Fruit fly (Drosophila melanogaster) whole organism, embryonic: ENCODE measurements around the gene CG17349.

Experiments used
- CG10147 ChIP-seq: fragments of 200-800 bp; sonication (Bioruptor generic); optimal IDR thresholded peaks from 2 replicates; lab custom pipeline; 2019; ENCODE audit warnings: missing biosample characterization, mild to moderate bottlenecking, missing genetic modification characterization, moderate library complexity
- CG11093 ChIP-seq: fragments of 200-800 bp; sonication (Bioruptor generic); IDR thresholded peaks from 3 replicates; pipeline ENCODE4 v1.3.6; 2022; ENCODE audit warnings: missing biosample characterization, missing genetic modification characterization
- CG11247 ChIP-seq: fragments of 200-800 bp; sonication (Bioruptor generic); IDR thresholded peaks from 2 replicates; pipeline ENCODE4 v1.3.6; 2022; ENCODE audit warnings: missing biosample characterization, missing genetic modification characterization
- CG12104 ChIP-seq: fragments of 200-800 bp; sonication (Bioruptor generic); optimal IDR thresholded peaks from 3 replicates; lab custom pipeline; 2016; ENCODE audit warnings: missing biosample characterization, missing genetic modification characterization
- CG12219 ChIP-seq: fragments of 200-800 bp; sonication (Bioruptor generic); optimal IDR thresholded peaks from 3 replicates; lab custom pipeline; 2018; ENCODE audit warnings: missing biosample characterization, mild to moderate bottlenecking, missing genetic modification characterization
- CG12299 ChIP-seq: fragments of 200-800 bp; sonication (Bioruptor generic); optimal IDR thresholded peaks from 2 replicates; lab custom pipeline; 2018; ENCODE audit warnings: missing biosample characterization, mild to moderate bottlenecking, missing genetic modification characterization
- CG15479 ChIP-seq: fragments of 200-800 bp; sonication (Bioruptor generic); optimal IDR thresholded peaks from 3 replicates; lab custom pipeline; 2019; ENCODE audit warnings: missing biosample characterization, mild to moderate bottlenecking, missing genetic modification characterization, moderate library complexity
- CG17568 ChIP-seq: fragments of 200-800 bp; sonication (Bioruptor generic); optimal IDR thresholded peaks from 2 replicates; lab custom pipeline; 2018; ENCODE audit warnings: missing biosample characterization, mild to moderate bottlenecking, missing genetic modification characterization, moderate library complexity
- CG30020 ChIP-seq: fragments of 200-800 bp; optimal IDR thresholded peaks from 2 replicates; lab custom pipeline; 2019; ENCODE audit warnings: missing biosample characterization, mild to moderate bottlenecking, missing genetic modification characterization, moderate library complexity
- CG32532 ChIP-seq: fragments of 200-800 bp; sonication (Bioruptor generic); IDR thresholded peaks from 2 replicates; pipeline ENCODE4 v1.3.6; 2022; ENCODE audit warnings: missing biosample characterization, missing genetic modification characterization
- CG34224 ChIP-seq: fragments of 200-800 bp; sonication (Bioruptor generic); IDR thresholded peaks from 3 replicates; pipeline ENCODE4 v1.3.6; 2022; ENCODE audit warnings: missing biosample characterization, missing genetic modification characterization; ENCODE audit not compliant: partially characterized antibody
- CG4424 ChIP-seq: fragments of 200-800 bp; sonication (Bioruptor generic); optimal IDR thresholded peaks from 3 replicates; lab custom pipeline; 2016; ENCODE audit warnings: missing biosample characterization, missing genetic modification characterization
- CG5245 ChIP-seq: fragments of 200-800 bp; sonication (Bioruptor generic); optimal IDR thresholded peaks from 3 replicates; lab custom pipeline; 2016; ENCODE audit warnings: missing biosample characterization, missing genetic modification characterization
- CG6689 ChIP-seq: fragments of 200-800 bp; sonication (Bioruptor generic); IDR thresholded peaks from 2 replicates; pipeline ENCODE4 v1.3.6; 2022; ENCODE audit warnings: missing biosample characterization, missing genetic modification characterization
- CG7556 ChIP-seq: fragments of 200-800 bp; sonication (Bioruptor generic); optimal IDR thresholded peaks from 2 replicates; lab custom pipeline; 2017; ENCODE audit warnings: missing biosample characterization, mild to moderate bottlenecking, missing genetic modification characterization
- CG7786 ChIP-seq: fragments of 200-800 bp; sonication (Bioruptor generic); optimal IDR thresholded peaks from 2 replicates; lab custom pipeline; 2016; ENCODE audit warnings: missing biosample characterization, missing genetic modification characterization
- CG8089 ChIP-seq: fragments of 200-800 bp; sonication (Bioruptor generic); optimal IDR thresholded peaks from 3 replicates; lab custom pipeline; 2016; ENCODE audit warnings: missing biosample characterization, missing genetic modification characterization
- Dip3 ChIP-seq: fragments of 200-800 bp; sonication (Bioruptor generic); optimal IDR thresholded peaks from 3 replicates; lab custom pipeline; 2016; ENCODE audit warnings: missing biosample characterization, missing genetic modification characterization
- E2f2 ChIP-seq: fragments of 200-800 bp; sonication (Bioruptor generic); IDR thresholded peaks from 2 replicates; pipeline ENCODE4 v1.3.6; 2022; ENCODE audit warnings: missing biosample characterization, missing genetic modification characterization
- Hr51 ChIP-seq, 2 experiments: fragments of 200-800 bp; sonication (Bioruptor generic); optimal IDR thresholded peaks; 2 replicates in 1 of 2; 3 replicates in 1 of 2; lab custom pipeline; 2016 to 2018; ENCODE audit warnings: missing biosample characterization in 2 of 2, missing genetic modification characterization in 2 of 2, mild to moderate bottlenecking in 1 of 2, moderate library complexity in 1 of 2
- MBD-R2 ChIP-seq: fragments of 200-800 bp; sonication (Bioruptor generic); IDR thresholded peaks from 2 replicates; pipeline ENCODE4 v1.3.6; 2022; ENCODE audit warnings: missing biosample characterization, missing genetic modification characterization
- Nf-YB ChIP-seq: fragments of 200-800 bp; sonication (Bioruptor generic); optimal IDR thresholded peaks from 3 replicates; lab custom pipeline; 2019; ENCODE audit warnings: missing biosample characterization, mild to moderate bottlenecking, missing genetic modification characterization, moderate library complexity
- Opbp ChIP-seq: fragments of 200-800 bp; sonication (Bioruptor generic); IDR thresholded peaks from 3 replicates; pipeline ENCODE4 v1.3.6; 2022; ENCODE audit warnings: missing biosample characterization, missing genetic modification characterization; ENCODE audit not compliant: partially characterized antibody
- Rfx ChIP-seq: fragments of 200-800 bp; sonication (Bioruptor generic); IDR thresholded peaks from 2 replicates; pipeline ENCODE4 v1.3.6; 2022; ENCODE audit warnings: missing biosample characterization, missing genetic modification characterization
- Taf1 ChIP-seq: fragments of 200-800 bp; sonication (Bioruptor generic); IDR thresholded peaks from 2 replicates; pipeline ENCODE4 v1.3.6; 2022; ENCODE audit warnings: missing biosample characterization, missing genetic modification characterization
- aop ChIP-seq: fragments of 200-800 bp; sonication (Bioruptor generic); IDR thresholded peaks from 2 replicates; pipeline ENCODE4 v1.3.6; 2022; ENCODE audit warnings: missing biosample characterization, missing genetic modification characterization
- bsh ChIP-seq, 2 experiments: fragments of 200-800 bp; sonication (Bioruptor generic); optimal IDR thresholded peaks; 2 replicates each; lab custom pipeline; 2017 to 2018; ENCODE audit warnings: mild to moderate bottlenecking in 2 of 2, missing biosample characterization in 2 of 2, missing genetic modification characterization in 2 of 2, moderate library complexity in 1 of 2
- ci ChIP-seq: fragments of 200-800 bp; sonication (Bioruptor generic); IDR thresholded peaks from 3 replicates; pipeline ENCODE4 v1.3.6; 2022; ENCODE audit warnings: missing biosample characterization, missing genetic modification characterization
- ewg ChIP-seq: fragments of 200-800 bp; sonication (Bioruptor generic); optimal IDR thresholded peaks from 3 replicates; lab custom pipeline; 2017; ENCODE audit warnings: mild to moderate bottlenecking, missing biosample characterization, missing genetic modification reagents, missing genetic modification characterization
- fu2 ChIP-seq: fragments of 200-800 bp; sonication (Bioruptor generic); optimal IDR thresholded peaks from 2 replicates; lab custom pipeline; 2016; ENCODE audit warnings: missing biosample characterization, missing genetic modification characterization
- grn ChIP-seq: fragments of 200-800 bp; sonication (Bioruptor generic); optimal IDR thresholded peaks from 3 replicates; lab custom pipeline; 2017; ENCODE audit warnings: missing biosample characterization, missing genetic modification characterization
- insv ChIP-seq, 2 experiments: fragments of 200-800 bp; sonication (Bioruptor generic); optimal IDR thresholded peaks; 3 replicates each; lab custom pipeline; 2016 to 2018; ENCODE audit warnings: missing biosample characterization in 2 of 2, missing genetic modification characterization in 2 of 2
- klu ChIP-seq: fragments of 200-800 bp; sonication (Bioruptor generic); IDR thresholded peaks from 2 replicates; pipeline ENCODE4 v1.3.6; 2022; ENCODE audit warnings: missing biosample characterization, missing genetic modification characterization
- lab ChIP-seq: fragments of 200-800 bp; sonication (Bioruptor generic); optimal IDR thresholded peaks from 3 replicates; lab custom pipeline; 2017; ENCODE audit warnings: missing biosample characterization, missing genetic modification characterization, mild to moderate bottlenecking, moderate library complexity, missing genetic modification reagents
- lilli ChIP-seq: fragments of 200-800 bp; sonication (Bioruptor generic); optimal IDR thresholded peaks from 3 replicates; lab custom pipeline; 2016; ENCODE audit warnings: missing biosample characterization, missing genetic modification characterization
- nau ChIP-seq: fragments of 200-800 bp; sonication (Bioruptor generic); optimal IDR thresholded peaks from 3 replicates; lab custom pipeline; 2017; ENCODE audit warnings: missing biosample characterization, mild to moderate bottlenecking, missing genetic modification characterization, missing genetic modification reagents
- oc ChIP-seq: fragments of 200-800 bp; sonication (Bioruptor generic); optimal IDR thresholded peaks from 2 replicates; lab custom pipeline; 2018; ENCODE audit warnings: missing biosample characterization, mild to moderate bottlenecking, missing genetic modification characterization, moderate library complexity
- org-1 ChIP-seq: fragments of 200-800 bp; sonication (Bioruptor generic); optimal IDR thresholded peaks from 2 replicates; lab custom pipeline; 2017; ENCODE audit warnings: missing biosample characterization, missing genetic modification characterization
- phol ChIP-seq: fragments of 200-800 bp; sonication (Bioruptor generic); optimal IDR thresholded peaks from 3 replicates; lab custom pipeline; 2018; ENCODE audit warnings: missing biosample characterization, mild to moderate bottlenecking, missing genetic modification characterization, moderate library complexity
- ro ChIP-seq: fragments of 200-800 bp; sonication (Bioruptor generic); IDR thresholded peaks from 2 replicates; pipeline ENCODE4 v1.3.6; 2022; ENCODE audit warnings: missing biosample characterization, missing genetic modification characterization
- sr ChIP-seq: fragments of 200-800 bp; sonication (Bioruptor generic); IDR thresholded peaks from 3 replicates; pipeline ENCODE4 v1.3.6; 2022; ENCODE audit warnings: missing biosample characterization, missing genetic modification characterization
- ssp ChIP-seq: fragments of 200-800 bp; sonication (Bioruptor generic); IDR thresholded peaks from 2 replicates; pipeline ENCODE4 v1.3.6; 2022; ENCODE audit warnings: missing biosample characterization, missing genetic modification characterization
- trem ChIP-seq: fragments of 200-800 bp; optimal IDR thresholded peaks from 3 replicates; lab custom pipeline; 2019; ENCODE audit warnings: missing biosample characterization, mild to moderate bottlenecking, missing genetic modification characterization, moderate library complexity
- twi ChIP-seq: fragments of 200-800 bp; optimal IDR thresholded peaks from 2 replicates; lab custom pipeline; 2019; ENCODE audit warnings: missing biosample characterization, mild to moderate bottlenecking, missing genetic modification characterization, moderate library complexity
- vvl ChIP-seq: fragments of 200-800 bp; sonication (Bioruptor generic); IDR thresholded peaks from 2 replicates; pipeline ENCODE4 v1.3.6; 2022; ENCODE audit warnings: missing biosample characterization, missing genetic modification characterization
- wdn ChIP-seq: fragments of 200-800 bp; sonication (Bioruptor generic); IDR thresholded peaks from 2 replicates; pipeline ENCODE4 v1.3.6; 2022; ENCODE audit warnings: missing biosample characterization, missing genetic modification characterization
- yki ChIP-seq: fragments of >200 bp; optimal IDR thresholded peaks from 3 replicates; lab custom pipeline; 2018
- zfh2 ChIP-seq: fragments of 200-800 bp; sonication (Bioruptor generic); optimal IDR thresholded peaks from 2 replicates; lab custom pipeline; 2016; ENCODE audit warnings: missing biosample characterization, missing genetic modification characterization

Gene CG17349

DNA sequence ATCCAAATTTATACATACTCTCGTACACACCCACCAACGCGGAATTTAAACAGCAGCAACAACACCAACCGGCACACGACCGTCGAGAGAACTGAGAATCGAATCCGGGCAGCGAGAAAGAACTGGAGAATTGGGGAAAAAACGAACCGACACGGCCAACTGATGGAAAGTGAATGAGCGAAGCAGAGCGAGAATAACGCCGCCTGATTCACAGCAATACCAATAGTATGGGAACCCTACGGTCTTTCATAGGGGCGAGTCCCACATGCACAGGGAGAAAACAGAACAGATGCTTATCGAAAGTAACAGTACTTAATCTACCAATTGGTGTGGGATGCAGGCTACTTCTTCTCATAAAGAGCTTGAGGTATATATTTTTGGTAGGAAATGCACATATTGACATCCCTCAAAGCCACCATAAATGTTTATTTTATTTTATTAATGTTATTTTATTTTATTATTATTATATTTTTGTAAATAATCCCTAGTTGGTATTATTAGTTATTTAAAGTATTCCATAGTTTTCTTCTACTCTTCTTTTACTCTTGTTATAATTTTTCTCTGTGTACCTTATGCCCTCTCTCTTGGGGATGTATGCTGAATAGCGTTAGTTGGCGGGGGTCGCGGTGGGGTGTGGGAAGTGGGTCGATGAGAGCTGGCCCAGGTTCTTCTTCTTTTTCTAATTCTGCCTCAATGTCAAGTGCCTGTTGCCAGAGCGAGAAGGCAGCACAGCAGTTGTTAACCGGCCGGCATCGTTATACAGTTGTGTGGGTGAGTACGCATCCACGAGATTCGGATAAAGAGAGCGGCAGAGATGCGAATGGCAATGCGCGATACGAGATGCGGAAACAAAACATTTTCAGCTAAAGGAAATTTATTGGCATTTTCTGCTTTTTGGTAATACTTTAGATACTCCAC is 28.3 kb downstream of the CG17349 start, which contains the start of gene CG17544 (continued):
- TF ChIP-seq Opbp (GFP tag; lab: Robert Waterston, UW): 0 out of 3 replicates have a peak, but pooled peaks have one; percentile 9
- no peak for TF ChIP-seq yki (lab: Kevin White, UChicago)
- TF ChIP-seq CG6689 (GFP tag; lab: Robert Waterston, UW): peak; percentile 52; the same call in 1 of the 2 replicates
- peak; percentile 27 for TF ChIP-seq lilli (GFP tag; lab: Kevin White, UChicago)
- peak; percentile 83 for TF ChIP-seq phol (tag; lab: Kevin White, UChicago)
- peak; percentile 48; the same call in 2 of the 3 replicates for TF ChIP-seq CG34224 (GFP tag; lab: Robert Waterston, UW)
- peak; percentile 91 for TF ChIP-seq lab (GFP tag; lab: Kevin White, UChicago)
- no peak for TF ChIP-seq ro
- TF ChIP-seq CG17568: no peak
- peak; percentile 58 for TF ChIP-seq zfh2
- peak; percentile 50; the same call in 1 of the 3 replicates for TF ChIP-seq CG11093 (GFP tag; lab: Robert Waterston, UW)
- peak; percentile 40 for TF ChIP-seq CG10147 (GFP tag; lab: Kevin White, UChicago)
- peak; percentile 62 for TF ChIP-seq ewg (GFP tag; lab: Kevin White, UChicago)
- peak; percentile 100 for TF ChIP-seq CG8089
- peak; percentile 20 for TF ChIP-seq org-1 (GFP tag; lab: Kevin White, UChicago)
- peak; percentile 70 for TF ChIP-seq nau (GFP tag; lab: Kevin White, UChicago)
- peak; percentile 49 for TF ChIP-seq CG30020
- peak; percentile 11 for TF ChIP-seq CG12219
- peak; percentile 60 for TF ChIP-seq Rfx (GFP tag; lab: Robert Waterston, UW)
- no peak for TF ChIP-seq Dip3 (GFP tag; lab: Kevin White, UChicago)
- peak; percentile 73 for TF ChIP-seq CG12299
- peak; percentile 75 for TF ChIP-seq trem (tag; lab: Kevin White, UChicago)
- peak; percentile 36 to 83 for TF ChIP-seq Hr51 (GFP tag; optimal IDR thresholded peaks at IDR 0.05; lab: Kevin White, UChicago)
- peak; percentile 55 for TF ChIP-seq ci (GFP tag; lab: Robert Waterston, UW)
- peak; percentile 25 for TF ChIP-seq fu2 (GFP tag; lab: Kevin White, UChicago)
- TF ChIP-seq bsh (GFP tag; optimal IDR thresholded peaks at IDR 0.05; lab: Kevin White, UChicago): peak; percentile 72 to 86
- TF ChIP-seq E2f2 (GFP tag; lab: Robert Waterston, UW): peak; percentile 49; the same call in 1 of the 2 replicates
- TF ChIP-seq aop (GFP tag; lab: Robert Waterston, UW): 0 out of 2 replicates have a peak, but pooled peaks have one; percentile 24
- peak; percentile 52 for TF ChIP-seq CG12104 (GFP tag; lab: Kevin White, UChicago)
- TF ChIP-seq sr: peak; percentile 62
- TF ChIP-seq CG7556 (GFP tag; lab: Kevin White, UChicago): peak; percentile 95
- TF ChIP-seq twi (tag; lab: Kevin White, UChicago): peak; percentile 68
- TF ChIP-seq klu (GFP tag; lab: Robert Waterston, UW): peak; percentile 69; the same call in 1 of the 2 replicates
- no peak for TF ChIP-seq CG11247
- TF ChIP-seq Nf-YB (GFP tag; lab: Kevin White, UChicago): peak; percentile 67
- TF ChIP-seq Taf1 (GFP tag; lab: Robert Waterston, UW): peak; percentile 9; the same call in 1 of the 2 replicates
- no peak for TF ChIP-seq CG15479 (GFP tag; lab: Kevin White, UChicago)
- TF ChIP-seq oc (tag; lab: Kevin White, UChicago): peak; percentile 77
- peak in 1 of 2 experiments; percentile 28 for TF ChIP-seq insv (GFP tag; optimal IDR thresholded peaks at IDR 0.05; lab: Kevin White, UChicago)
- TF ChIP-seq CG5245: no peak
- peak; percentile 73 for TF ChIP-seq CG4424 (GFP tag; lab: Kevin White, UChicago)
- peak; percentile 76 for TF ChIP-seq CG32532 (GFP tag; lab: Robert Waterston, UW)
- TF ChIP-seq CG7786: peak; percentile 31
- peak; percentile 54 for TF ChIP-seq ssp (GFP tag; lab: Robert Waterston, UW)
- TF ChIP-seq vvl (GFP tag; lab: Robert Waterston, UW): peak; percentile 55
- no peak; the same call in 1 of the 2 replicates for TF ChIP-seq MBD-R2 (GFP tag; lab: Robert Waterston, UW)
- no peak for TF ChIP-seq grn (GFP tag; lab: Kevin White, UChicago)
- TF ChIP-seq wdn: peak; percentile 42
